Fruit fly (Drosophila melanogaster): Measurements from ENCODE around the gene Tango5.

Tango5 gene

dm6 chrX:10732733-10733455 is 31.3 kb downstream of the Tango5 start:
- TF ChIP-seq fkh (GFP tag; optimal IDR thresholded peaks at IDR 0.05), result peak; percentile 80
- TF ChIP-seq Sox102F (GFP tag; optimal IDR thresholded peaks at IDR 0.05), result no peak

DNA sequence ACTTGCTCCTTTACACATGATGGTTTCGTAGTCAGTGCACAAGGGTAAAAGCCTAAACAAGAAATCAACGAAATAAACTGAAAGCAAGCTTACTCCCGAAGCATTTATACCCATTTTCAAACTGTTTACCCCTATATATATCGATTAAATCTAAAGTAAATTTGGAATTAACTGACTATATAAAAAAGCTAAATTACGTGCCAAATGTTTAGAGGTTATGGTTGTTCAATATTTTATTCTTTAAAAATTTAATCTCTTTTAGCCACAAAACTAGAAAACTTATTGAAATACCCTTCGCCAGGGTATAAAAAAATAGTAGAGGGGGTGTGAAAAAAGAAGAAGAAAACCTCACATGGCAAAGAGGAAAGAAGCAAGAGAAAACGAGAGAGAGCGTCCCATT is 32.4 kb downstream of the Tango5 start:
- TF ChIP-seq Smox (GFP tag; optimal IDR thresholded peaks at IDR 0.05) (peak; percentile 25), ss (GFP tag; optimal IDR thresholded peaks at IDR 0.05) (peak in 1 of 2 experiments; percentile 18), CG10631 (GFP tag; optimal IDR thresholded peaks at IDR 0.05) (peak; percentile 43), Sox14 (GFP tag; optimal IDR thresholded peaks at IDR 0.05) (peak; percentile 30), CG11902 (GFP tag; optimal IDR thresholded peaks at IDR 0.05) (no peak), CG3919 (GFP tag; optimal IDR thresholded peaks at IDR 0.05) (peak; percentile 30), dac (GFP tag; optimal IDR thresholded peaks at IDR 0.05) (no peak), CG8119 (GFP tag; IDR thresholded peaks at IDR 0.05) (peak; percentile 35; the same call in 1 of the 3 replicates), esn (GFP tag; optimal IDR thresholded peaks at IDR 0.05) (peak; percentile 18), achi (GFP tag; optimal IDR thresholded peaks at IDR 0.05) (peak; percentile 45), CG1621 (tag; optimal IDR thresholded peaks at IDR 0.05) (no peak), Blimp-1 (GFP tag; optimal IDR thresholded peaks at IDR 0.05) (no peak), Eip78C (GFP tag) (peak; percentile 81), CG11294 (GFP tag; IDR thresholded peaks at IDR 0.05) (no peak), CG8632 (GFP tag; optimal IDR thresholded peaks at IDR 0.05) (peak; percentile 14), CG16779 (tag; optimal IDR thresholded peaks at IDR 0.05) (no peak), vri (GFP tag; optimal IDR thresholded peaks at IDR 0.05) (no peak), Sox15 (GFP tag; optimal IDR thresholded peaks at IDR 0.05) (no peak), CG31627 (GFP tag; optimal IDR thresholded peaks at IDR 0.05) (peak; percentile 19), acj6 (GFP tag; optimal IDR thresholded peaks at IDR 0.05) (peak; percentile 30), net (GFP tag; optimal IDR thresholded peaks at IDR 0.05) (no peak), svp (GFP tag) (peak; percentile 54), Sox102F (GFP tag; optimal IDR thresholded peaks at IDR 0.05) (no peak), salr (GFP tag; optimal IDR thresholded peaks at IDR 0.05) (peak in 1 of 2 experiments; percentile 36), CG6854 (GFP tag; optimal IDR thresholded peaks at IDR 0.05) (no peak), OdsH (GFP tag; optimal IDR thresholded peaks at IDR 0.05) (peak; percentile 21), CG6808 (GFP tag; optimal IDR thresholded peaks at IDR 0.05) (no peak), CG15336 (GFP tag; IDR thresholded peaks at IDR 0.05) (peak; percentile 48; the same call in 1 of the 2 replicates), Lpt (GFP tag; optimal IDR thresholded peaks at IDR 0.05) (no peak), lz (GFP tag; optimal IDR thresholded peaks at IDR 0.05) (peak; percentile 28), CG6276 (GFP tag; optimal IDR thresholded peaks at IDR 0.05) (no peak), Eip93F (GFP tag; optimal IDR thresholded peaks at IDR 0.05) (no peak), Hr4 (GFP tag; optimal IDR thresholded peaks at IDR 0.05) (peak; percentile 28), CG6792 (GFP tag; optimal IDR thresholded peaks at IDR 0.05) (peak; percentile 31), CG9139 (GFP tag; optimal IDR thresholded peaks at IDR 0.05) (no peak), Eip75B (GFP tag; optimal IDR thresholded peaks at IDR 0.05) (peak; percentile 49), CG3032 (tag; optimal IDR thresholded peaks at IDR 0.05) (peak; percentile 30), CG11762 (GFP tag; optimal IDR thresholded peaks at IDR 0.05; ENCODE audit: insufficient read depth) (no peak), CG4318 (GFP tag; optimal IDR thresholded peaks at IDR 0.05) (no peak), Gug (GFP tag; IDR thresholded peaks at IDR 0.05) (no peak), eg (GFP tag; IDR thresholded peaks at IDR 0.05) (no peak), dsx (GFP tag; optimal IDR thresholded peaks at IDR 0.05; ENCODE audit: poor library complexity, severe bottlenecking) (peak; percentile 32), CG10669 (GFP tag; optimal IDR thresholded peaks at IDR 0.05) (peak; percentile 42), Ets21C (GFP tag; optimal IDR thresholded peaks at IDR 0.05) (no peak), Hr38 (GFP tag; optimal IDR thresholded peaks at IDR 0.05) (no peak), fd59A (GFP tag; optimal IDR thresholded peaks at IDR 0.05) (peak; percentile 3), Hr39 (GFP tag; optimal IDR thresholded peaks at IDR 0.05) (peak; percentile 16), cyc (GFP tag; optimal IDR thresholded peaks at IDR 0.05) (peak; percentile 11)
